Fruit fly (Drosophila melanogaster) whole organism, wandering third instar larva: ENCODE data around the gene Gdi.

ENCODE experiments used
- Abd-B ChIP-seq: fragments of >200 bp; optimal IDR thresholded peaks from 2 replicates; lab custom pipeline; 2017; ENCODE audit warnings: missing biosample characterization, missing genetic modification characterization
- CG32264 ChIP-seq: fragments of 200-800 bp; sonication (Bioruptor generic); optimal IDR thresholded peaks from 2 replicates; lab custom pipeline; 2016; ENCODE audit warnings: missing biosample characterization, missing genetic modification characterization
- CG9705 ChIP-seq: fragments of 200-800 bp; sonication (Bioruptor generic); optimal IDR thresholded peaks from 2 replicates; lab custom pipeline; 2018; ENCODE audit warnings: missing biosample characterization, mild to moderate bottlenecking, missing genetic modification characterization
- CrebA ChIP-seq: fragments of 200-800 bp; sonication (Bioruptor generic); optimal IDR thresholded peaks from 2 replicates; lab custom pipeline; 2016; ENCODE audit warnings: missing biosample characterization, mild to moderate bottlenecking, missing genetic modification characterization, borderline replicate concordance
- Dif ChIP-seq: fragments of 200-275, 200-300 bp; sonication (Bioruptor generic); optimal IDR thresholded peaks from 2 replicates; lab custom pipeline; 2018; ENCODE audit warnings: missing biosample characterization, missing genetic modification characterization; ENCODE audit not compliant: partially characterized antibody
- GATAd ChIP-seq: sonication (Bioruptor generic); optimal IDR thresholded peaks from 2 replicates; lab custom pipeline; 2016; ENCODE audit warnings: missing biosample characterization, missing genetic modification characterization
- Hnf4 ChIP-seq: fragments of 200-800 bp; sonication (Bioruptor generic); optimal IDR thresholded peaks from 2 replicates; lab custom pipeline; 2016; ENCODE audit warnings: missing biosample characterization, mild to moderate bottlenecking, missing genetic modification characterization
- Hr78 ChIP-seq: fragments of >200 bp; optimal IDR thresholded peaks from 2 replicates; lab custom pipeline; 2017; ENCODE audit warnings: missing biosample characterization, missing genetic modification characterization
- Hr83 ChIP-seq: fragments of 200-300 bp; sonication (Bioruptor generic); optimal IDR thresholded peaks from 2 replicates; lab custom pipeline; 2016; ENCODE audit warnings: missing biosample characterization, mild to moderate bottlenecking, missing genetic modification characterization, moderate library complexity; ENCODE audit not compliant: poor library complexity, severe bottlenecking
- Jra ChIP-seq: sonication (Bioruptor generic); optimal IDR thresholded peaks from 2 replicates; lab custom pipeline; 2016; ENCODE audit warnings: missing biosample characterization, missing genetic modification characterization
- Mio ChIP-seq: sonication (Bioruptor generic); optimal IDR thresholded peaks from 2 replicates; lab custom pipeline; 2016; ENCODE audit warnings: missing biosample characterization, missing genetic modification characterization
- Myc ChIP-seq: fragments of >200 bp; optimal IDR thresholded peaks from 2 replicates; lab custom pipeline; 2017
- N ChIP-seq: fragments of >200 bp; optimal IDR thresholded peaks from 2 replicates; lab custom pipeline; 2018; ENCODE audit warnings: missing biosample characterization, missing external identifiers, missing genetic modification characterization
- OdsH ChIP-seq: fragments of 200-800 bp; sonication (Bioruptor generic); optimal IDR thresholded peaks from 2 replicates; lab custom pipeline; 2016; ENCODE audit warnings: missing biosample characterization, mild to moderate bottlenecking, missing genetic modification characterization
- Rel ChIP-seq, 2 experiments: fragments of 200-800 bp; sonication (Bioruptor generic) in 1 of 2; optimal IDR thresholded peaks; 2 replicates in 1 of 2; 3 replicates in 1 of 2; lab custom pipeline; 2016 to 2019; ENCODE audit warnings: mild to moderate bottlenecking in 2 of 2, missing biosample characterization in 2 of 2, missing genetic modification characterization in 2 of 2, moderate library complexity in 1 of 2
- Sp1 ChIP-seq: fragments of 200-800 bp; sonication (Bioruptor generic); optimal IDR thresholded peaks from 3 replicates; lab custom pipeline; 2019; ENCODE audit warnings: missing biosample characterization, mild to moderate bottlenecking, missing genetic modification characterization, moderate library complexity
- br ChIP-seq: fragments of 200-800 bp; sonication (Bioruptor generic); optimal IDR thresholded peaks from 2 replicates; lab custom pipeline; 2016; ENCODE audit warnings: missing biosample characterization, missing genetic modification characterization
- brk ChIP-seq: fragments of 200-800 bp; sonication (Bioruptor generic); optimal IDR thresholded peaks from 2 replicates; lab custom pipeline; 2016; ENCODE audit warnings: missing biosample characterization, mild to moderate bottlenecking, missing genetic modification characterization
- dl ChIP-seq, 2 experiments: fragments of 175-275, 200-275 bp in 1 of 2; fragments of 200-275 bp in 1 of 2; sonication (Bioruptor generic); optimal IDR thresholded peaks; lab custom pipeline; 2018; ENCODE audit warnings: mild to moderate bottlenecking in 2 of 2, missing biosample characterization in 2 of 2, missing genetic modification characterization in 2 of 2, moderate library complexity in 2 of 2; ENCODE audit not compliant: partially characterized antibody in 2 of 2, insufficient read depth in 1 of 2
- ey ChIP-seq: fragments of 200-800 bp; sonication (Bioruptor generic); optimal IDR thresholded peaks from 2 replicates; lab custom pipeline; 2016; ENCODE audit warnings: missing biosample characterization, missing genetic modification characterization
- foxo ChIP-seq, 2 experiments: fragments of 200-800 bp; sonication (Bioruptor generic); optimal IDR thresholded peaks; 2 replicates in 1 of 2; 3 replicates in 1 of 2; lab custom pipeline; 2016 to 2017; ENCODE audit warnings: missing biosample characterization in 2 of 2, missing genetic modification characterization in 2 of 2
- fru ChIP-seq: fragments of 200-800 bp; sonication (Bioruptor generic); optimal IDR thresholded peaks from 3 replicates; lab custom pipeline; 2016; ENCODE audit warnings: missing biosample characterization, mild to moderate bottlenecking, missing genetic modification characterization
- h ChIP-seq: fragments of 200-800 bp; sonication (Bioruptor generic); optimal IDR thresholded peaks from 3 replicates; lab custom pipeline; 2016; ENCODE audit warnings: missing biosample characterization, mild to moderate bottlenecking, missing genetic modification characterization
- jim ChIP-seq: fragments of 175-275, 200-325 bp; sonication (Bioruptor generic); optimal IDR thresholded peaks from 2 replicates; lab custom pipeline; 2016; ENCODE audit warnings: missing biosample characterization, mild to moderate bottlenecking, missing genetic modification characterization
- lola ChIP-seq: fragments of >200 bp; optimal IDR thresholded peaks from 2 replicates; lab custom pipeline; 2017; ENCODE audit warnings: missing biosample characterization, missing genetic modification characterization
- pan ChIP-seq: fragments of >200 bp; optimal IDR thresholded peaks from 2 replicates; lab custom pipeline; 2017
- psq ChIP-seq: fragments of 200-800 bp; sonication (Bioruptor generic); optimal IDR thresholded peaks from 3 replicates; lab custom pipeline; 2017; ENCODE audit warnings: missing biosample characterization, mild to moderate bottlenecking, missing genetic modification characterization, moderate library complexity
- rgr ChIP-seq: fragments of 200-800 bp; sonication (Bioruptor generic); optimal IDR thresholded peaks from 3 replicates; lab custom pipeline; 2016; ENCODE audit warnings: missing biosample characterization, mild to moderate bottlenecking, missing genetic modification characterization
- sage ChIP-seq: fragments of 200-800 bp; sonication (Bioruptor generic); optimal IDR thresholded peaks from 2 replicates; lab custom pipeline; 2016; ENCODE audit warnings: missing biosample characterization, mild to moderate bottlenecking, missing genetic modification characterization
- sv ChIP-seq: fragments of 200-800 bp; sonication (Bioruptor generic); optimal IDR thresholded peaks from 3 replicates; lab custom pipeline; 2016; ENCODE audit warnings: missing biosample characterization, missing genetic modification characterization
- tai ChIP-seq: sonication (Bioruptor generic); optimal IDR thresholded peaks from 2 replicates; lab custom pipeline; 2016; ENCODE audit warnings: missing biosample characterization, missing genetic modification characterization
- usp ChIP-seq: fragments of >200 bp; optimal IDR thresholded peaks from 2 replicates; lab custom pipeline; 2017; ENCODE audit warnings: missing biosample characterization, missing genetic modification characterization

Gdi gene

dm6 chr2L:9513771-9514170, 19.1 kb upstream of the Gdi start:
- TF ChIP-seq Rel (GFP tag; optimal IDR thresholded peaks at IDR 0.05; lab: Kevin White, UChicago) (no peak), Rel (tag; optimal IDR thresholded peaks at IDR 0.05; lab: Kevin White, UChicago) (peak; percentile 50), sv (GFP tag; lab: Kevin White, UChicago) (no peak), jim (no peak), Jra (GFP tag; lab: Kevin White, UChicago) (no peak), Hnf4 (GFP tag; lab: Kevin White, UChicago) (no peak), sage (GFP tag; lab: Kevin White, UChicago) (no peak), rgr (GFP tag; lab: Kevin White, UChicago) (peak; percentile 8), OdsH (GFP tag; lab: Kevin White, UChicago) (no peak), fru (GFP tag; lab: Kevin White, UChicago) (no peak), N (GFP tag; lab: Kevin White, UChicago) (no peak), Dif (GFP tag; lab: Kevin White, UChicago) (no peak), GATAd (GFP tag; lab: Kevin White, UChicago) (no peak), Hr83 (GFP tag; lab: Kevin White, UChicago) (no peak), brk (GFP tag; lab: Kevin White, UChicago) (no peak), Myc (lab: Kevin White, UChicago) (no peak), Sp1 (GFP tag; lab: Kevin White, UChicago) (peak; percentile 14), psq (GFP tag; lab: Kevin White, UChicago) (no peak), CG9705 (GFP tag; lab: Kevin White, UChicago) (no peak), h (peak; percentile 9), usp (GFP tag; lab: Kevin White, UChicago) (no peak), foxo (GFP tag; optimal IDR thresholded peaks at IDR 0.05; lab: Kevin White, UChicago) (no peak), dl (GFP tag; optimal IDR thresholded peaks at IDR 0.05; lab: Kevin White, UChicago; ENCODE audit: insufficient read depth in 1 of 2, partially characterized antibody in 2 of 2) (no peak), ey (GFP tag; lab: Kevin White, UChicago) (no peak)
- TF ChIP-seq, all 38 proteins: peak for 4

dm6 chr2L:9512401-9513198, 17.9 kb upstream of the Gdi start:
- TF ChIP-seq br (GFP tag; lab: Kevin White, UChicago) (no peak), pan (lab: Kevin White, UChicago) (no peak), Rel (GFP tag; optimal IDR thresholded peaks at IDR 0.05; lab: Kevin White, UChicago) (no peak), Rel (tag; optimal IDR thresholded peaks at IDR 0.05; lab: Kevin White, UChicago) (no peak), foxo (GFP tag; optimal IDR thresholded peaks at IDR 0.05; lab: Kevin White, UChicago) (no peak), sage (GFP tag; lab: Kevin White, UChicago) (no peak), jim (no peak), Hr78 (GFP tag; lab: Kevin White, UChicago) (no peak), GATAd (GFP tag; lab: Kevin White, UChicago) (no peak)

- TF ChIP-seq Myc (lab: Kevin White, UChicago): no peak
- no peak for TF ChIP-seq Jra (GFP tag; lab: Kevin White, UChicago)
- no peak for TF ChIP-seq CG32264 (GFP tag; lab: Kevin White, UChicago)
- no peak for TF ChIP-seq ey (GFP tag; lab: Kevin White, UChicago)
- TF ChIP-seq fru (GFP tag; lab: Kevin White, UChicago): no peak
- TF ChIP-seq Abd-B (GFP tag; lab: Kevin White, UChicago): no peak
- no peak for TF ChIP-seq Mio
- TF ChIP-seq psq (GFP tag; lab: Kevin White, UChicago): no peak
- TF ChIP-seq usp (GFP tag; lab: Kevin White, UChicago): no peak
- no peak for TF ChIP-seq lola (GFP tag; lab: Kevin White, UChicago)
- TF ChIP-seq sv (GFP tag; lab: Kevin White, UChicago): no peak
- TF ChIP-seq Rel (GFP tag; optimal IDR thresholded peaks at IDR 0.05; lab: Kevin White, UChicago): no peak
- no peak for TF ChIP-seq Rel (tag; optimal IDR thresholded peaks at IDR 0.05; lab: Kevin White, UChicago)
- TF ChIP-seq CrebA (GFP tag; lab: Kevin White, UChicago): no peak
- TF ChIP-seq tai (GFP tag; lab: Kevin White, UChicago): no peak
Observed at dm6 chr2L:9510429-9510828, 15.8 kb upstream of the Gdi start.
